Fruit fly (Drosophila melanogaster) whole organism, larva: ENCODE data around the gene Abl.

Experiments
- noc ChIP-seq: fragments of 200-800 bp; sonication (Bioruptor generic); optimal IDR thresholded peaks from 3 replicates; lab custom pipeline; 2019; ENCODE audit warnings: missing biosample characterization, mild to moderate bottlenecking, missing genetic modification characterization, moderate library complexity

Gene Abl

dm6 chr3L:16642088-16642507, 5.6 kb downstream of the Abl start:
- no peak for TF ChIP-seq noc

dm6 chr3L:16641094-16641493, 6.6 kb downstream of the Abl start:
- TF ChIP-seq noc: no peak

dm6 chr3L:16640509-16641068, 7.1 kb downstream of the Abl start:
- no peak for TF ChIP-seq noc

dm6 chr3L:16638639-16639388, 8.9 kb downstream of the Abl start:
- TF ChIP-seq noc: no peak

dm6 chr3L:16635566-16636210, 12.0 kb downstream of the Abl start:
- peak; percentile 65 for TF ChIP-seq noc

dm6 chr3L:16634529-16634928, 13.2 kb downstream of the Abl start:
- TF ChIP-seq noc: no peak

dm6 chr3L:16634091-16634490, 13.6 kb downstream of the Abl start:
- no peak for TF ChIP-seq noc

- TF ChIP-seq noc: no peak
Measured at dm6 chr3L:16631844-16632537, 15.7 kb downstream of the Abl start.

dm6 chr3L:16629793-16630192, 17.9 kb downstream of the Abl start:
- TF ChIP-seq noc: no peak

dm6 chr3L:16626199-16626598, 21.5 kb downstream of the Abl start:
- TF ChIP-seq noc: no peak

- TF ChIP-seq noc: no peak
Measured at dm6 chr3L:16615132-16615709, 32.5 kb downstream of the Abl start, which contains the start of gene Mo25. Gene Mo25 (minus strand): TSS chr3L:16615472.

- TF ChIP-seq noc: peak; percentile 58
Measured at dm6 chr3L:16612972-16613371, 34.7 kb downstream of the Abl start.

- peak; percentile 86 for TF ChIP-seq noc
Measured at dm6 chr3L:16612152-16612551, 35.5 kb downstream of the Abl start, which contains the start of gene CG4101. Gene CG4101 (plus strand): TSS chr3L:16612486.

- no peak for TF ChIP-seq noc
Measured at dm6 chr3L:16610201-16610600, 37.5 kb downstream of the Abl start, which contains the start of gene Prosbeta6. Gene Prosbeta6 (minus strand): TSS chr3L:16610418.

dm6 chr3L:16609120-16609519, 38.6 kb downstream of the Abl start, which contains the start of gene CG4098:
Gene CG4098 (minus strand): TSS chr3L:16609347.
- TF ChIP-seq noc: peak; percentile 54

dm6 chr3L:16602736-16603144, 44.9 kb downstream of the Abl start, which contains the start of gene Arts:
Gene Arts (plus strand): TSS chr3L:16602851.
- peak; percentile 21 for TF ChIP-seq noc
